Fruit fly (Drosophila melanogaster): ENCODE data around the gene Spn.

Spn gene

DNA sequence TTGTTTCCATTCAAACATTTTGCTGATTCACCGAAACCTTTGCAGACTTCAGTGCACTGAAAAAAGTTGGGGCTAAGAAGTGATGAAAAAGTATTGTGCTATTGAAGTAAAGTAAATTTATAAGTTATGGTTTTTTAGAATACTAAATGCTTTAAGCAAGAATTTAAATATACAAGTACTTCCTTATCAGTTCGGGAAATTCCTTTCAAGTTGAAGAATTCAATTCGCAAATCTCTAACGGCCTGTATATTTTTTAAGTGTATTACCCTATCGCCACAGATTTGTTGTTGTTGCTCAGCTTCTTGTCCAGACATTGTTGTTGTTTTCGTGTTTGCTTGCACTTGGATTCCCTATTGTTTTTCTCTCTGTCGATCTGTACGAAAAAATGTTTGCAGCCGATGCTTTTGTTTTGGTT is 86.7 kb downstream of the Spn start (continued):
- TF ChIP-seq Max (GFP tag; optimal IDR thresholded peaks at IDR 0.05) = peak; percentile 64
- TF ChIP-seq H2.0 (GFP tag; IDR thresholded peaks at IDR 0.05) = peak; percentile 42; the same call in 1 of the 2 replicates
- peak; percentile 69 for TF ChIP-seq Meics (GFP tag; optimal IDR thresholded peaks at IDR 0.05)
- peak; percentile 5 to 82 for TF ChIP-seq Hr51 (GFP tag; optimal IDR thresholded peaks at IDR 0.05)
- peak; percentile 48 for TF ChIP-seq Side (GFP tag; optimal IDR thresholded peaks at IDR 0.05)
- peak; percentile 46 for TF ChIP-seq Hmx (GFP tag; optimal IDR thresholded peaks at IDR 0.05)
- TF ChIP-seq Fer3 (tag; optimal IDR thresholded peaks at IDR 0.05) = peak; percentile 80
- no peak for TF ChIP-seq CG7357 (GFP tag; IDR thresholded peaks at IDR 0.05)
- no peak for TF ChIP-seq Adf1 (GFP tag; IDR thresholded peaks at IDR 0.05)
- peak; percentile 6 for TF ChIP-seq CG3407 (GFP tag; optimal IDR thresholded peaks at IDR 0.05)
- TF ChIP-seq CG9437 (GFP tag; optimal IDR thresholded peaks at IDR 0.05) = peak; percentile 61
- TF ChIP-seq CG1792 (GFP tag; optimal IDR thresholded peaks at IDR 0.05) = peak; percentile 55
- TF ChIP-seq fd102C (GFP tag; optimal IDR thresholded peaks at IDR 0.05) = peak; percentile 20
- peak; percentile 60 for TF ChIP-seq Camta (GFP tag; optimal IDR thresholded peaks at IDR 0.05)
- TF ChIP-seq MTF-1 (GFP tag; optimal IDR thresholded peaks at IDR 0.05; ENCODE audit: borderline replicate concordance) = peak; percentile 45
- TF ChIP-seq dati (GFP tag; IDR thresholded peaks at IDR 0.05) = peak; percentile 42; the same call in 1 of the 2 replicates
- peak; percentile 90 for TF ChIP-seq CG18262 (tag; optimal IDR thresholded peaks at IDR 0.05)
- TF ChIP-seq HmgD (GFP tag; optimal IDR thresholded peaks at IDR 0.05) = no peak
- TF ChIP-seq cg (GFP tag; optimal IDR thresholded peaks at IDR 0.05) = no peak
- peak; percentile 63 for TF ChIP-seq Blimp-1 (GFP tag; optimal IDR thresholded peaks at IDR 0.05)
- peak; percentile 8 for TF ChIP-seq Dek (tag; optimal IDR thresholded peaks at IDR 0.05)
- TF ChIP-seq Hsf (GFP tag; optimal IDR thresholded peaks at IDR 0.05) = peak; percentile 66
- peak; percentile 67 for TF ChIP-seq Spps (tag; optimal IDR thresholded peaks at IDR 0.05)
- peak; percentile 80 for TF ChIP-seq Mrtf (GFP tag; IDR thresholded peaks at IDR 0.05)
- no peak for TF ChIP-seq Lpt (GFP tag; optimal IDR thresholded peaks at IDR 0.05)
- TF ChIP-seq Xbp1 (GFP tag; optimal IDR thresholded peaks at IDR 0.05) = peak; percentile 69
- TF ChIP-seq usp (GFP tag; optimal IDR thresholded peaks at IDR 0.05) = no peak
- peak; percentile 38 for TF ChIP-seq gsb-n (tag; optimal IDR thresholded peaks at IDR 0.05)
- peak; percentile 53 for TF ChIP-seq eyg (GFP tag; optimal IDR thresholded peaks at IDR 0.05)
- TF ChIP-seq Oli (tag; optimal IDR thresholded peaks at IDR 0.05) = peak; percentile 74
- no peak for TF ChIP-seq CG3065 (GFP tag; optimal IDR thresholded peaks at IDR 0.05)
- peak; percentile 79 for TF ChIP-seq D19A (tag; optimal IDR thresholded peaks at IDR 0.05)
- TF ChIP-seq ttk (GFP tag; IDR thresholded peaks at IDR 0.05) = peak; percentile 81
- peak; percentile 57; the same call in 1 of the 2 replicates for TF ChIP-seq CG10959 (GFP tag; IDR thresholded peaks at IDR 0.05)
- TF ChIP-seq Mad (GFP tag; optimal IDR thresholded peaks at IDR 0.05) = peak; percentile 10
- peak; percentile 13 for TF ChIP-seq Myb (GFP tag; optimal IDR thresholded peaks at IDR 0.05)
- peak; percentile 58 for TF ChIP-seq CG2120 (GFP tag; optimal IDR thresholded peaks at IDR 0.05)
- TF ChIP-seq Hr39 (optimal IDR thresholded peaks at IDR 0.05) = no peak
- peak; percentile 40 for TF ChIP-seq odd (GFP tag; optimal IDR thresholded peaks at IDR 0.05)
- peak; percentile 62 for TF ChIP-seq slbo (GFP tag; IDR thresholded peaks at IDR 0.05)
- no peak for TF ChIP-seq Antp (GFP tag; optimal IDR thresholded peaks at IDR 0.05)
- TF ChIP-seq tup (GFP tag; optimal IDR thresholded peaks at IDR 0.05) = no peak
- peak; percentile 52 for TF ChIP-seq CG14014 (GFP tag; IDR thresholded peaks at IDR 0.05)
- TF ChIP-seq dmrt99B (tag; optimal IDR thresholded peaks at IDR 0.05) = peak; percentile 92
- TF ChIP-seq CG8944 (GFP tag; optimal IDR thresholded peaks at IDR 0.05) = peak; percentile 43
- peak; percentile 55 for TF ChIP-seq CG10209 (GFP tag; optimal IDR thresholded peaks at IDR 0.05)
- TF ChIP-seq Dip2 (GFP tag; IDR thresholded peaks at IDR 0.05) = no peak
- peak; percentile 41 for TF ChIP-seq pho (GFP tag; optimal IDR thresholded peaks at IDR 0.05)
- TF ChIP-seq Atf-2 (GFP tag; optimal IDR thresholded peaks at IDR 0.05) = peak; percentile 46
- TF ChIP-seq CG33557 (GFP tag; optimal IDR thresholded peaks at IDR 0.05) = peak; percentile 38
- peak; percentile 40 for TF ChIP-seq Chrac-16 (GFP tag; optimal IDR thresholded peaks at IDR 0.05)
- no peak for TF ChIP-seq kni (GFP tag; optimal IDR thresholded peaks at IDR 0.05)
